Worm (Caenorhabditis elegans): ENCODE data around the gene nep-9.

The nep-9 gene

ce11 chrII:3385736-3386135 is 13.4 kb downstream of the nep-9 start, which contains the start of gene T06D4.2:
Gene T06D4.2, minus strand, starts transcription at chrII:3385905.
- no peak for TF ChIP-seq lim-6 (tag; optimal IDR thresholded peaks at IDR 0.05)
- TF ChIP-seq F13H6.1 (tag; optimal IDR thresholded peaks at IDR 0.05) = no peak
- TF ChIP-seq ceh-18 (tag; optimal IDR thresholded peaks at IDR 0.05) = no peak
- TF ChIP-seq hlh-6 (tag; optimal IDR thresholded peaks at IDR 0.05) = no peak
- TF ChIP-seq ttx-3 (tag; optimal IDR thresholded peaks at IDR 0.05) = no peak
- no peak for TF ChIP-seq ceh-45 (GFP tag; IDR thresholded peaks at IDR 0.05)
- no peak for TF ChIP-seq unc-3 (GFP tag; conservative IDR thresholded peaks at IDR 0.05)
- TF ChIP-seq unc-3 (tag; optimal IDR thresholded peaks at IDR 0.05) = no peak
- TF ChIP-seq ceh-2 (tag; optimal IDR thresholded peaks at IDR 0.05) = no peak
- no peak for TF ChIP-seq ahr-1 (tag; optimal IDR thresholded peaks at IDR 0.05)
- TF ChIP-seq tbx-2 (tag; optimal IDR thresholded peaks at IDR 0.05) = no peak
- no peak for TF ChIP-seq ztf-16 (tag; optimal IDR thresholded peaks at IDR 0.05)
- no peak for TF ChIP-seq unc-42 (tag; optimal IDR thresholded peaks at IDR 0.05)
- no peak for TF ChIP-seq ceh-48 (tag; optimal IDR thresholded peaks at IDR 0.05)
- TF ChIP-seq gmeb-2 (tag; optimal IDR thresholded peaks at IDR 0.05) = no peak
- TF ChIP-seq odd-2 (tag; optimal IDR thresholded peaks at IDR 0.05) = no peak

ce11 chrII:3383116-3383515 is 16.0 kb downstream of the nep-9 start:
- no peak for TF ChIP-seq zip-5 (tag; optimal IDR thresholded peaks at IDR 0.05)
- TF ChIP-seq dmd-4 (tag; optimal IDR thresholded peaks at IDR 0.05; ENCODE audit: borderline replicate concordance) = no peak
- no peak for TF ChIP-seq che-1 (tag; optimal IDR thresholded peaks at IDR 0.05)
- no peak for TF ChIP-seq pag-3 (tag; optimal IDR thresholded peaks at IDR 0.05; ENCODE audit: borderline replicate concordance)
- TF ChIP-seq mec-3 (tag; optimal IDR thresholded peaks at IDR 0.05; ENCODE audit: borderline replicate concordance) = no peak
- no peak for TF ChIP-seq syd-9 (tag; optimal IDR thresholded peaks at IDR 0.05)
- no peak for TF ChIP-seq fkh-6 (tag; optimal IDR thresholded peaks at IDR 0.05)
- TF ChIP-seq ceh-22 (tag; optimal IDR thresholded peaks at IDR 0.05) = no peak
- TF ChIP-seq ahr-1 (tag; optimal IDR thresholded peaks at IDR 0.05) = no peak
- no peak for TF ChIP-seq unc-42 (tag; optimal IDR thresholded peaks at IDR 0.05)
- no peak for TF ChIP-seq nfya-1 (tag; optimal IDR thresholded peaks at IDR 0.05)

ce11 chrII:3381510-3381909 is 17.6 kb downstream of the nep-9 start, which contains the start of gene T06D4.1:
Gene T06D4.1, plus strand, starts transcription at chrII:3381830.
- no peak for TF ChIP-seq ahr-1 (tag; optimal IDR thresholded peaks at IDR 0.05)
- no peak for TF ChIP-seq fkh-10 (GFP tag; optimal IDR thresholded peaks at IDR 0.05)
- TF ChIP-seq che-1 (tag; optimal IDR thresholded peaks at IDR 0.05) = no peak

- TF ChIP-seq unc-42 (tag; optimal IDR thresholded peaks at IDR 0.05) = no peak
- TF ChIP-seq elt-4 (tag; optimal IDR thresholded peaks at IDR 0.05) = no peak
- no peak for TF ChIP-seq ceh-6 (GFP tag; optimal IDR thresholded peaks at IDR 0.05)
- TF ChIP-seq ahr-1 (tag; optimal IDR thresholded peaks at IDR 0.05) = no peak
- no peak for TF ChIP-seq sox-4 (tag; optimal IDR thresholded peaks at IDR 0.05)
- TF ChIP-seq ceh-14 (tag; optimal IDR thresholded peaks at IDR 0.05) = no peak
- no peak for TF ChIP-seq eyg-1 (tag; optimal IDR thresholded peaks at IDR 0.05)
- TF ChIP-seq madf-2 (tag; optimal IDR thresholded peaks at IDR 0.05) = no peak
- TF ChIP-seq npax-4 (tag; optimal IDR thresholded peaks at IDR 0.05) = no peak
- no peak for TF ChIP-seq sox-2 (GFP tag; IDR thresholded peaks at IDR 0.05)
- TF ChIP-seq ttx-3 (tag; optimal IDR thresholded peaks at IDR 0.05) = no peak
- TF ChIP-seq dve-1 (tag; optimal IDR thresholded peaks at IDR 0.05) = no peak
- TF ChIP-seq dmd-4 (tag; optimal IDR thresholded peaks at IDR 0.05; ENCODE audit: borderline replicate concordance) = no peak
- TF ChIP-seq ceh-18 (tag; optimal IDR thresholded peaks at IDR 0.05) = no peak
- TF ChIP-seq rnt-1 (tag; optimal IDR thresholded peaks at IDR 0.05) = no peak
Measured at ce11 chrII:3378275-3378674, 20.8 kb downstream of the nep-9 start, which contains the start of gene Y49F6C.2. Gene Y49F6C.2, plus strand, starts transcription at chrII:3378575.

- TF ChIP-seq nhr-232 (tag; optimal IDR thresholded peaks at IDR 0.05) (no peak), npax-4 (tag; optimal IDR thresholded peaks at IDR 0.05) (no peak), ceh-31 (tag; optimal IDR thresholded peaks at IDR 0.05) (no peak), ceh-2 (tag; optimal IDR thresholded peaks at IDR 0.05) (no peak)
Measured at ce11 chrII:3376789-3377188, 22.3 kb downstream of the nep-9 start, which contains the start of gene bath-9. Gene bath-9, plus strand, starts transcription at chrII:3377089.

Measured in whole organism, late embryonic.